Fruit fly (Drosophila melanogaster) Kc167 (cell line): ENCODE data around the gene Twdlalpha.

Experiments used
- Myc ChIP-seq: fragments of >200 bp; optimal IDR thresholded peaks from 2 replicates; lab custom pipeline; 2017; ENCODE audit warnings: missing external identifiers
- Sin3A ChIP-seq: fragments of >200 bp; optimal IDR thresholded peaks from 2 replicates; lab custom pipeline; 2018; ENCODE audit warnings: missing external identifiers
- h ChIP-seq: fragments of >200 bp; optimal IDR thresholded peaks from 3 replicates; lab custom pipeline; 2018; ENCODE audit warnings: missing external identifiers
- insv ChIP-seq: fragments of >200 bp; optimal IDR thresholded peaks from 3 replicates; lab custom pipeline; 2018; ENCODE audit warnings: missing external identifiers
- ttk ChIP-seq: sonication (Bioruptor generic); optimal IDR thresholded peaks from 2 replicates; lab custom pipeline; 2017; ENCODE audit warnings: missing external identifiers

DNA sequence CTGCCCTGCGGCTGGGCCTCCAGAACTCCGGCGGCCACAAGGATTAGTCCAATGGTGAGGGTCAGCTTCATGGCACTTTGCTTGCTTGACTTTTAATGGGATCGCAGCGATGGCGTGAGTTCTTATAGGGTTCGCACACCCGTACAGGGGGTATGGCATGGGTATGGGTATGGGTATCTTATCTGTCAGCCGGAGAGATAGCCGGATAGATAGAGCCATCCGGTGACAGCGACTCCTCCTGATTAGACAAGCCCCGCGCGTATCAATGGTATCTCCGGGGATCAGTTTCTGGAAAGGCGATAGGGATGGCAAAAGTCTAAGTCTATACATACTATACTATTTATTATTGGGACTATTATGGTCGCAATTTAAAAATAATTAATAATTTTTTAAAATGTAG lies 35.9 kb upstream of the Twdlalpha start, which contains the start of gene CG9672:
- no peak for TF ChIP-seq Sin3A
- TF ChIP-seq ttk (lab: Kevin White, UChicago): no peak
- TF ChIP-seq Myc (lab: Kevin White, UChicago): no peak
- no peak for TF ChIP-seq h (lab: Kevin White, UChicago)
- TF ChIP-seq insv (lab: Kevin White, UChicago): no peak
